Worm (Caenorhabditis elegans) whole organism, L2 larva: ENCODE data around the gene nhr-131.
A peak's percentile ranks its signal among the peaks of the same experiment; 100 is the strongest.

Experiments used
- C34F6.9 ChIP-seq: fragments of 150-350 bp; optimal IDR thresholded peaks from 2 replicates; lab custom pipeline; 2014; ENCODE audit warnings: missing biosample characterization, missing genetic modification characterization
- F13H6.1 ChIP-seq: sonication (generic microtip); optimal IDR thresholded peaks from 2 replicates; lab custom pipeline; 2016; ENCODE audit warnings: missing genetic modification characterization, missing compliant biosample characterization
- ZK546.5 ChIP-seq: sonication (generic microtip); optimal IDR thresholded peaks from 2 replicates; lab custom pipeline; 2017; ENCODE audit warnings: missing biosample characterization, missing genetic modification characterization
- aly-2 ChIP-seq: fragments of 150-350 bp; optimal IDR thresholded peaks from 2 replicates; lab custom pipeline; 2014; ENCODE audit warnings: missing biosample characterization, missing genetic modification characterization
- ama-1 ChIP-seq: fragments of 150-350 bp; optimal IDR thresholded peaks from 2 replicates; lab custom pipeline; 2018; ENCODE audit warnings: inconsistent platforms
- blmp-1 ChIP-seq: sonication (generic microtip); optimal IDR thresholded peaks from 2 replicates; lab custom pipeline; 2017; ENCODE audit warnings: missing genetic modification characterization, mild to moderate bottlenecking, missing compliant biosample characterization, antibody characterized with exemption, moderate library complexity; ENCODE audit not compliant: insufficient read depth
- ceh-82 ChIP-seq: fragments of 150-350 bp; optimal IDR thresholded peaks from 2 replicates; lab custom pipeline; 2014; ENCODE audit warnings: missing biosample characterization, missing genetic modification characterization
- crh-2 ChIP-seq: sonication (generic microtip); optimal IDR thresholded peaks from 2 replicates; lab custom pipeline; 2017; ENCODE audit warnings: missing biosample characterization, missing genetic modification characterization
- dmd-4 ChIP-seq: sonication (generic microtip); optimal IDR thresholded peaks from 2 replicates; lab custom pipeline; 2017; ENCODE audit warnings: missing biosample characterization, missing genetic modification characterization
- elt-1 ChIP-seq: fragments of 150-350 bp; optimal IDR thresholded peaks from 2 replicates; lab custom pipeline; 2014; ENCODE audit warnings: missing biosample characterization, missing genetic modification characterization
- fos-1 ChIP-seq: fragments of 150-350 bp; optimal IDR thresholded peaks from 2 replicates; lab custom pipeline; 2014; ENCODE audit warnings: missing biosample characterization, missing genetic modification characterization
- gmeb-1 ChIP-seq: fragments of 150-350 bp; optimal IDR thresholded peaks from 2 replicates; lab custom pipeline; 2014; ENCODE audit warnings: missing biosample characterization, missing genetic modification characterization
- lin-13 ChIP-seq: fragments of 150-350 bp; optimal IDR thresholded peaks from 2 replicates; lab custom pipeline; 2014; ENCODE audit warnings: missing biosample characterization, missing genetic modification reagents, missing genetic modification characterization
- lin-39 ChIP-seq: fragments of 150-350 bp; optimal IDR thresholded peaks from 2 replicates; lab custom pipeline; 2014; ENCODE audit warnings: missing biosample characterization, missing genetic modification reagents, missing genetic modification characterization
- lsy-2 ChIP-seq, 2 experiments: fragments of 150-350 bp in 1 of 2; sonication (generic microtip) in 1 of 2; optimal IDR thresholded peaks; 2 replicates each; lab custom pipeline; 2014 to 2017; ENCODE audit warnings: missing biosample characterization in 2 of 2, missing genetic modification characterization in 2 of 2
- mdl-1 ChIP-seq, 2 experiments: fragments of 150-350 bp in 1 of 2; sonication (generic microtip) in 1 of 2; optimal IDR thresholded peaks; 2 replicates each; lab custom pipeline; 2017; ENCODE audit warnings: missing biosample characterization in 2 of 2, missing genetic modification characterization in 2 of 2
- nhr-10 ChIP-seq: sonication (generic microtip); optimal IDR thresholded peaks from 2 replicates; lab custom pipeline; 2017; ENCODE audit warnings: missing biosample characterization, missing genetic modification characterization
- nhr-11 ChIP-seq: fragments of 150-350 bp; optimal IDR thresholded peaks from 2 replicates; lab custom pipeline; 2014; ENCODE audit warnings: missing biosample characterization, missing genetic modification characterization
- nhr-12 ChIP-seq: fragments of 150-350 bp; optimal IDR thresholded peaks from 2 replicates; lab custom pipeline; 2014; ENCODE audit warnings: missing biosample characterization, missing genetic modification characterization
- nhr-129 ChIP-seq: fragments of 150-350 bp; optimal IDR thresholded peaks from 2 replicates; lab custom pipeline; 2014; ENCODE audit warnings: missing biosample characterization, missing genetic modification characterization
- nhr-21 ChIP-seq: fragments of 150-350 bp; optimal IDR thresholded peaks from 2 replicates; lab custom pipeline; 2014; ENCODE audit warnings: missing biosample characterization, missing genetic modification characterization
- nhr-237 ChIP-seq: fragments of 150-350 bp; optimal IDR thresholded peaks from 2 replicates; lab custom pipeline; 2014; ENCODE audit warnings: missing biosample characterization, missing genetic modification characterization
- nhr-25 ChIP-seq: fragments of 150-350 bp; sonication (generic microtip); optimal IDR thresholded peaks from 3 replicates; lab custom pipeline; 2014; ENCODE audit warnings: missing biosample characterization, missing genetic modification characterization
- nhr-6 ChIP-seq: fragments of 150-350 bp; optimal IDR thresholded peaks from 2 replicates; lab custom pipeline; 2014; ENCODE audit warnings: missing biosample characterization, missing genetic modification characterization
- nhr-77 ChIP-seq: fragments of 150-350 bp; optimal IDR thresholded peaks from 2 replicates; lab custom pipeline; 2014; ENCODE audit warnings: missing biosample characterization, missing genetic modification characterization
- sma-9 ChIP-seq, 2 experiments: fragments of 150-350 bp in 1 of 2; sonication (generic microtip) in 1 of 2; optimal IDR thresholded peaks; 2 replicates each; lab custom pipeline; 2014 to 2016; ENCODE audit warnings: missing genetic modification characterization in 2 of 2, mild to moderate bottlenecking in 1 of 2, missing biosample characterization in 1 of 2, missing compliant biosample characterization in 1 of 2, missing genetic modification reagents in 1 of 2, moderate library complexity in 1 of 2
- snpc-4 ChIP-seq: fragments of 150-350 bp; optimal IDR thresholded peaks from 2 replicates; lab custom pipeline; 2014; ENCODE audit warnings: missing biosample characterization, missing genetic modification characterization
- unc-39 ChIP-seq: fragments of 150-350 bp; optimal IDR thresholded peaks from 2 replicates; lab custom pipeline; 2014; ENCODE audit warnings: missing biosample characterization, missing genetic modification characterization
- unc-62 ChIP-seq: fragments of 150-350 bp; optimal IDR thresholded peaks from 2 replicates; lab custom pipeline; 2014; ENCODE audit warnings: missing biosample characterization, missing genetic modification reagents, missing genetic modification characterization
- ztf-11 ChIP-seq: sonication (generic microtip); optimal IDR thresholded peaks from 2 replicates; lab custom pipeline; 2017; ENCODE audit warnings: missing biosample characterization, missing genetic modification characterization

nhr-131 gene

DNA sequence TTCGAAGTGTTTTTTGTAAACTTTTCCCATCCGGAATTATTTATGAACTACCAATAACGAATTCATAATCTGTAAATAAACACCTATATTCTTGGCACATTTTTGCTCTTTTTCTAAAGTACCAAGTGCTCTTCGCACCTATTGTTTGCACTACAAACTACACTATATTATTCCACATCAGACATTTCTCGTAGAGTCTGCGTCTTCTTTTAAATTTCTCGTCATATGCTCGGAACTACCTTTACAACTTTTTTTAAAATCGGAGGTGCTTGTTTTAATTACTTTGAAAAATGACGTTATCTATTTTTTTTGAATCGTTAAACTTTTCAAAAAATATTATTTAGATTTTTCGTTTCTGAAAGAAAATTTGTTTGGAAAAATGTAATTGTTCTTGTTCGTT lies 29.4 kb upstream of the nhr-131 start, which contains the start of gene nhr-201:
TSS of gene nhr-201 (plus strand) at position 29 of the 400 bp plus-strand sequence.
- no peak for TF ChIP-seq F13H6.1 (tag; lab: Kevin White, UChicago)
- TF ChIP-seq crh-2 = peak; percentile 49
- peak; percentile 44 for TF ChIP-seq sma-9 (GFP tag; optimal IDR thresholded peaks at IDR 0.05; lab: Kevin White, UChicago)
- no peak for TF ChIP-seq sma-9 (tag; optimal IDR thresholded peaks at IDR 0.05; lab: Kevin White, UChicago)

DNA sequence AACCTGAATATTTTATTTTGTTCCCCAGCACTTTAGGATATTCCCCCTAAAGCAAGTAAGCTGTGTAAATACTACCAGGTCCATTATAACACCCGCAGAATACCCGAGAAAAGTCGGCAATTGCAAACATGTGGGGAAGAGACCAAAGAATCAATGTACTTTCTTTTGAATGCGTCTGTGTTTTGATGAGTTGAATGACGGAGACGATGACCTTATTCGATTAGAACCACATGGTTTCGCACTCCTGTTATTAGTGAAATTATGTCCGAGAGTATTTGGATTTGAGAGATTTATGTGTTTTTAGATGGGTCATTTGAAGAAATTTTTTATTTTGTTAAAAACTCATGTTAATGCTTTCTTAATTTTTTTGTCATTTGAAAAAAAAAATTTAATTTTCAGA lies 28.8 kb upstream of the nhr-131 start:
- TF ChIP-seq sma-9 (GFP tag; optimal IDR thresholded peaks at IDR 0.05; lab: Kevin White, UChicago) (peak; percentile 25), sma-9 (tag; optimal IDR thresholded peaks at IDR 0.05; lab: Kevin White, UChicago) (no peak), ZK546.5 (tag; lab: Kevin White, UChicago) (no peak), nhr-25 (tag; lab: Kevin White, UChicago) (no peak), blmp-1 (tag; lab: Kevin White, UChicago) (peak; percentile 33)

DNA sequence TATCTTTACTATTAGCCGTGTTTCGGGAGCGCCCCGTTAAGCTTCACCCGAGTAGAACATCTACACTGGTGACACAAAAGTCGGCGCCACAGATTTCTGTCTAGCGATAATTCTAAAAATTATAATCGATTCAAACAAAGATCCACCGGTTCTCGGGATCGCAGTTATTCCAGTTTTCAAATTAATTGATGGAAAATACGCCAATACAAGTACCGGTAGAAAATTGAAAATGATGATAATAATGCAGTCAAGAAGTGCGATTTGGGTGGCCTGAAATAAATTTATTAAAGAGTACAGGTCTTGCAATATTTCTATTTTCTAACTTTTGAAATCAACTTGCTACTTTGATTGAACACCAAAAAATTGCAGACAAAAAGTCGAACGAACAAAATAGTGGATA lies 26.7 kb upstream of the nhr-131 start:
- TF ChIP-seq elt-1 (tag; lab: Kevin White, UChicago) (no peak), nhr-12 (tag; lab: Kevin White, UChicago) (no peak), lin-39 (tag; lab: Kevin White, UChicago) (no peak), lin-13 (GFP tag; lab: Kevin White, UChicago) (no peak)
- TF ChIP-seq, all 48 proteins: peak for 0

DNA sequence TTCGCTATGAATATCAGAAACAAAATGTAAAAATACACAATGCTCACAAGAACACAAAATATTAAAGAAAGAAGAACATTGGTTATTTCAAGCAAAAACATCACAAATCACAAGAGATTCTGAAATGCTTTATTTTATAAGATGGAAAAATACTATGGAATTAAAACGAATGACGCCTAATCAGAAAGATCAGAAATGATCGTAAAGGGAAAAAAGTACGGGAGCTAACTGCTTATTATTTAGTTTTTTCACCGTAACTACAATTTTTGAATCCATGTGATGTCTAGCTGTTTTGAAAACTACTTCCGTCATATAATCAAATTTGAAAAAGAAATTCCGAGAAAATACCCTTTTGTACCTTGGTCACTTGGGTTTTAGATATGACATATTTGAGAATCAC lies 25.7 kb upstream of the nhr-131 start, which contains the start of gene srbc-57:
TSS of gene srbc-57 (minus strand) at position 101 of the 400 bp plus-strand sequence.
- no peak for TF ChIP-seq lsy-2 (tag; optimal IDR thresholded peaks at IDR 0.05; lab: Kevin White, UChicago)
- TF ChIP-seq nhr-11 (tag; lab: Kevin White, UChicago) = no peak
- no peak for TF ChIP-seq elt-1 (tag; lab: Kevin White, UChicago)
- no peak for TF ChIP-seq F13H6.1 (tag; lab: Kevin White, UChicago)
- TF ChIP-seq mdl-1 (tag; optimal IDR thresholded peaks at IDR 0.05; lab: Kevin White, UChicago) = no peak
- TF ChIP-seq aly-2 (tag; lab: Kevin White, UChicago) = no peak
- TF ChIP-seq nhr-129 (tag; lab: Kevin White, UChicago) = no peak
- no peak for TF ChIP-seq nhr-6
- no peak for TF ChIP-seq gmeb-1

DNA sequence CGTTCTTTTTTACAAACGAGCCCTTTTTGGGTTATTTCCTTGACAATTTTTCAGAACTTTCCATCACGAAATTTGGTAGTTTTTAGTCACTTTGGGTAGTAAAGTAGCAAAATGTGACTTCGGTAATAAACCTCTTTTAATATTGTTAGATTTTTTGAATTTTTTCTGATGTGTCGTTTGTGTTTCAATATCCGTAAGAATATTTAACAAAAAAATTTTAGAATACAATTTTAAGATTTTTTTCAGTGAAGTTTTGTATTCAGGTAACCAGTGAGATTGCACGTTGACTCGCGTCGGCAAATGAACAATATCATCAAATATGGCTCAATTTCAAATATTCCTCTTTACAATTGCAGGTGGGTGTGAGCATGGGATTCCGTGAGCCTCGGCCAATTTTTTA lies 21.6 kb upstream of the nhr-131 start, which contains the start of gene srt-31:
TSS of gene srt-31 (plus strand) at position 301 of the 400 bp plus-strand sequence.
- TF ChIP-seq lsy-2 (tag; optimal IDR thresholded peaks at IDR 0.05; lab: Kevin White, UChicago) (no peak), dmd-4 (tag; lab: Kevin White, UChicago) (no peak), ama-1 (no peak), lin-39 (tag; lab: Kevin White, UChicago) (no peak), ceh-82 (tag; lab: Kevin White, UChicago) (no peak), C34F6.9 (tag; lab: Kevin White, UChicago) (no peak), nhr-12 (tag; lab: Kevin White, UChicago) (no peak), ztf-11 (tag; lab: Kevin White, UChicago) (no peak), unc-62 (GFP tag; lab: Kevin White, UChicago) (no peak), blmp-1 (tag; lab: Kevin White, UChicago) (no peak), gmeb-1 (no peak), ZK546.5 (tag; lab: Kevin White, UChicago) (no peak), snpc-4 (tag; lab: Kevin White, UChicago) (no peak), nhr-237 (tag; lab: Kevin White, UChicago) (no peak), mdl-1 (tag; optimal IDR thresholded peaks at IDR 0.05; lab: Kevin White, UChicago) (no peak)
- TF ChIP-seq, all 48 proteins: peak for 0

DNA sequence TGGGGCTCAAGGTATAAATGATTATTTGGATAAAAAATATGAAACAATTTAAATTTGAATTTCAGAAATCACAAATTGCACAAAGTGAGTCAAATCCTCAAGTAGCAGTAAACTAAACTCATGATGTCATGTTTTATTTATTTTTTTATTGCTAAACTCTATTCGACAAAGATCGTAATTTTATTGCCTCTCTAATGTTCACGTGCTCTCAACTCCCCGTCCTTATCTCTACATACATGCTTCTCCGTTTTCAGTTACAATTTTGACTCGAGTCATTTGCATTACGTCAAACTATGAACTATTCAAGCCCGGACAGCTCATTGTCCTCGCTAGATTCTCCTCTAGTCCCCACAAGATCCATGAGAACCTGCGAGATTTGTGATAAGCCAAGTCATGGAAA lies 19.7 kb upstream of the nhr-131 start, which contains the start of gene nhr-99:
TSS of gene nhr-99 (plus strand) at position 263 of the 400 bp plus-strand sequence.
- peak; percentile 43 for TF ChIP-seq sma-9 (GFP tag; optimal IDR thresholded peaks at IDR 0.05; lab: Kevin White, UChicago)
- no peak for TF ChIP-seq sma-9 (tag; optimal IDR thresholded peaks at IDR 0.05; lab: Kevin White, UChicago)
- TF ChIP-seq unc-39 = no peak
- no peak for TF ChIP-seq dmd-4 (tag; lab: Kevin White, UChicago)
- TF ChIP-seq crh-2 = peak; percentile 26
- no peak for TF ChIP-seq snpc-4 (tag; lab: Kevin White, UChicago)
- TF ChIP-seq nhr-6 = no peak
- TF ChIP-seq nhr-77 (tag; lab: Kevin White, UChicago) = no peak
- no peak for TF ChIP-seq nhr-21
- TF ChIP-seq nhr-10 (tag; lab: Kevin White, UChicago) = no peak
- TF ChIP-seq fos-1 (tag; lab: Kevin White, UChicago) = peak; percentile 79
- TF ChIP-seq, all 48 proteins: peak for 3
